Worm (Caenorhabditis elegans) whole organism, L3 larva: ENCODE measurements around the gene F35H8.2.

ENCODE experiments used
- ZK546.5 ChIP-seq: sonication (generic microtip); optimal IDR thresholded peaks from 2 replicates; lab custom pipeline; 2017; ENCODE audit warnings: missing biosample characterization, missing genetic modification characterization
- lin-39 ChIP-seq: fragments of 150-350 bp; optimal IDR thresholded peaks from 2 replicates; lab custom pipeline; 2018; ENCODE audit warnings: missing biosample characterization, missing genetic modification reagents, missing genetic modification characterization
- nhr-237 ChIP-seq: fragments of 150-350 bp; optimal IDR thresholded peaks from 2 replicates; lab custom pipeline; 2014; ENCODE audit warnings: missing biosample characterization, missing genetic modification characterization

DNA sequence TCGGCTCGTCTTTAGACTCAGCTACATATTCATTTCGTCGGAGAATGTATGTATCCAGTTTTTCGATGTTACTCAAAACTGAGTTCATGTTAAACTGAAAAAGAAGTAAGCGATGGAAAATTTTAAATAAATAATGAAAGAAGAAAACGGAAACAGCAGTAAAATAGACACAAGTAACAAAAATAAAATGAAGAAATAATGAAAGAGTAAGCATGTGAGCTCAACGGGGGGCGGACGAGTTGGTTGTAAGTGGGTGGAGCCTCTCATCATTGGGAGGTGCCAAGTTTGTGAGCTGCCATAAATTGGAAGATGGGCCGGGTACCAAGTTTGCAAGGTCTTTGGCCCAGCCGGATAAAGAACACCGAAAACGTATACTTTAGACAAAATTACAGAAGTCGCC lies 28.2 kb downstream of the F35H8.2 start, which contains the start of gene wee-1.1:
- TF ChIP-seq nhr-237 (tag; lab: Kevin White, UChicago) = no peak
- TF ChIP-seq ZK546.5 (tag; lab: Kevin White, UChicago) = no peak
- no peak for TF ChIP-seq lin-39 (tag; lab: Kevin White, UChicago)
